Fruit fly (Drosophila melanogaster): ENCODE measurements around the gene sta.

sta gene

DNA sequence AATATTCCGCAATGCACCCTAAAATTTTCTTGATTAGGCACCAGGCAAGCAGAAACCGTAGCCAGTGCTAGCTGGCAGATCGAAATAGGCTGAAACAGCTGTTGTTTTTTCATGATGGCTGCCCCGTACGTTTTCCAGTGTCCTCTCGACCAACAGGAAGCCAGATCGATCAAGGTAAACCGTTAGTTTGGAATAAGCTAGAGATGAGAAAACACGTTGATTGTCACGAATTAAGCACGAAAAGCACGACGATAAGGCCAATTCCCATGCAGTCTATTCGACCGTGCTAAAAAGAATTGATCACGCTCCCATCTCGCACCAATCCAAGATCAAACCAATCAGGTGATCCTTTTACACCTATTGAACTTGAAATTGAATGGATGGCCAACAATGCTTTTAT, 28.4 kb downstream of the sta start:
- no peak for TF ChIP-seq woc (GFP tag; optimal IDR thresholded peaks at IDR 0.05)
- no peak for TF ChIP-seq tai (GFP tag; optimal IDR thresholded peaks at IDR 0.05)
- no peak for TF ChIP-seq Dfd (GFP tag; optimal IDR thresholded peaks at IDR 0.05)
- TF ChIP-seq psq (GFP tag; optimal IDR thresholded peaks at IDR 0.05), result no peak
- no peak for TF ChIP-seq brk (GFP tag; optimal IDR thresholded peaks at IDR 0.05)
- TF ChIP-seq HLH106 (tag; optimal IDR thresholded peaks at IDR 0.05), result no peak
- TF ChIP-seq h (GFP tag; optimal IDR thresholded peaks at IDR 0.05), result no peak
- no peak for TF ChIP-seq sage (GFP tag; optimal IDR thresholded peaks at IDR 0.05)
- no peak for TF ChIP-seq rgr (GFP tag; optimal IDR thresholded peaks at IDR 0.05)
- TF ChIP-seq lola (GFP tag; optimal IDR thresholded peaks at IDR 0.05), result no peak
- TF ChIP-seq dl (GFP tag; optimal IDR thresholded peaks at IDR 0.05; ENCODE audit: insufficient read depth in 1 of 2, partially characterized antibody in 2 of 2), result no peak
- TF ChIP-seq jim (GFP tag; optimal IDR thresholded peaks at IDR 0.05), result no peak

dm6 chrX:1452130-1452529, 31.1 kb downstream of the sta start, which contains the start of gene Gr2a:
TSS of gene Gr2a (plus strand) at chrX:1452430.
- TF ChIP-seq Abd-B (GFP tag; optimal IDR thresholded peaks at IDR 0.05) (no peak), rgr (GFP tag; optimal IDR thresholded peaks at IDR 0.05) (no peak), Dif (GFP tag; optimal IDR thresholded peaks at IDR 0.05; ENCODE audit: partially characterized antibody) (no peak), CrebA (GFP tag; optimal IDR thresholded peaks at IDR 0.05; ENCODE audit: borderline replicate concordance) (no peak), HLH106 (tag; optimal IDR thresholded peaks at IDR 0.05) (no peak), jim (GFP tag; optimal IDR thresholded peaks at IDR 0.05) (no peak)
